Worm (Caenorhabditis elegans): ENCODE results near the gene rpap-2.
"Not testable (repeated sequence)": the region's sequence is repeated elsewhere in the genome, so short reads cannot be mapped to it uniquely, and the experiment has no call there.

rpap-2 gene

DNA sequence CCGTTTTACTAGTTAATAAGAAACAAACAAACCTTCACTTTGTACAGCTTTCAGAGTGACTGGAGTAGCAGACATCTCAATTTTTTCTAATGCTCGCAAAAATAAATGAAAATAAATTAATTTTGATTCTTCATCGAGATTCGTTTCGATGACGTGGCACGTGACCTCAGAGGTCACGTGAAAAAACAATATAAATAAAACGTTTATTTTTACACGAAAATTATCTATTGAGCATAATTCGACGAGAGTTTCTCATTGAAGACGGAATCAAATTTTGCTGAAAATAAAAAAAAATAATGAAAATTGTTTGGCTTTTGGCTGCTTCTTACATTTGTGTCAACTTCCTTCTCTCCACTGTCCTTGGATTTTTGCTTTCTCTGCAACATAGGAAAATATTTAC lies 34.1 kb downstream of the rpap-2 start, which contains the start of gene rpn-6.2:
rpn-6.2 (minus strand) TSS at position 101 of the 400 bp plus-strand sequence.
- no peak for TF ChIP-seq lsy-2 (tag; optimal IDR thresholded peaks at IDR 0.05)
- TF ChIP-seq drap-1 (GFP tag; optimal IDR thresholded peaks at IDR 0.05): no peak
- no peak for TF ChIP-seq unc-62 (GFP tag; optimal IDR thresholded peaks at IDR 0.05)
- TF ChIP-seq zip-8 (tag; optimal IDR thresholded peaks at IDR 0.05): no peak
- no peak for TF ChIP-seq mls-2 (tag; optimal IDR thresholded peaks at IDR 0.05)

DNA sequence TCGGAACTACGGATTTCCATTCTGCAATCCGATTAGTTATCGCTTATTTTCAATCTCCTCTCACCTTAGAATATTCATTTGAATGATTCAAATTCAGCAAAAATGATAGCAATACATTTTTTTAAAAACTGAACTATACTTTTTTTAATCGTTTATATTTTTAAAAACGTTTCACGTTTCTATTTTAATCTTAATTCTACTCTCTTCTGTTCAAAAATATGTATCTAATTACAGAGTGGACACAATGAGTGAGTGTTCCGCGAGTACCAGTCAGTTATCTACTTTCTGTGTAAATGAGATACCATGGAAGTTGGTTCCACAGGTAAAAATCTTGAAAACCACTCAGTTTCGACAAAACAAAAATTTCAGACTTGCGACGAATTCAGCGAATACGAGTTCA lies 34.8 kb downstream of the rpap-2 start, which contains the start of the genes F59B2.15 and zif-1:
F59B2.15 (minus strand) TSS at position 101 of the 400 bp plus-strand sequence.
zif-1 (plus strand) TSS at position 235 of the 400 bp plus-strand sequence.
- no peak for TF ChIP-seq ces-1 (GFP tag; optimal IDR thresholded peaks at IDR 0.05)
- TF ChIP-seq elt-3 (tag; optimal IDR thresholded peaks at IDR 0.05): no peak
- TF ChIP-seq mep-1 (tag; optimal IDR thresholded peaks at IDR 0.05): no peak
- TF ChIP-seq lin-13 (tag; optimal IDR thresholded peaks at IDR 0.05): no peak
- TF ChIP-seq nhr-2 (tag; optimal IDR thresholded peaks at IDR 0.05): no peak
- TF ChIP-seq ham-2 (GFP tag; optimal IDR thresholded peaks at IDR 0.05): no peak
- TF ChIP-seq nhr-28 (tag; optimal IDR thresholded peaks at IDR 0.05): no peak
- TF ChIP-seq lin-32 (GFP tag; optimal IDR thresholded peaks at IDR 0.05): no peak
- no peak for TF ChIP-seq cnd-1 (tag; optimal IDR thresholded peaks at IDR 0.05)
- no peak for TF ChIP-seq ceh-43 (GFP tag; optimal IDR thresholded peaks at IDR 0.05)
- no peak for TF ChIP-seq ceh-83 (GFP tag; optimal IDR thresholded peaks at IDR 0.05)
- no peak for TF ChIP-seq unc-39 (tag; optimal IDR thresholded peaks at IDR 0.05)
- TF ChIP-seq tbx-8 (GFP tag; optimal IDR thresholded peaks at IDR 0.05): no peak
- TF ChIP-seq elt-1 (tag; optimal IDR thresholded peaks at IDR 0.05; ENCODE audit: borderline replicate concordance, insufficient read depth): no peak
- no peak for TF ChIP-seq blmp-1 (tag; optimal IDR thresholded peaks at IDR 0.05)
- no peak for TF ChIP-seq ceh-39 (tag; optimal IDR thresholded peaks at IDR 0.05)
- TF ChIP-seq nhr-237 (tag; optimal IDR thresholded peaks at IDR 0.05): no peak
- TF ChIP-seq ztf-11 (tag; optimal IDR thresholded peaks at IDR 0.05): no peak

DNA sequence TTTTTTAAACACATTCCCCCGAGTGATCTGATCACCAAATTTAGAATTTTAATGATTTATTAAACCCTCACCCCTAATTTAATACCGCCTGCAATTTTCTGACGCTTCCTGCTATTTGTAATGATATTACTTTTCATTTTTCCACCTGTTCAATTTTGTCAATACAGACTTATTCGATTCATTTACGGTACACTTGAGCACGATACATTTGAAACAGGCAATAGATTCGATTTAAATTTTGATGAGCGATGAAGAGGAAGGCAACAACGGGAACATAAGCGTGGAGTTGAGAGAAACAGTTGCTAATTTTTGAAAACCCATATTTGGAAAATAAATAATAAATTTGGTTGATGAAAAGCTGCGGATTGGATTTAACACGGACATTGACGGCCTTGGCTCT lies 36.9 kb downstream of the rpap-2 start:
- TF ChIP-seq lsy-2 (tag; optimal IDR thresholded peaks at IDR 0.05) (no peak), unc-120 (tag; optimal IDR thresholded peaks at IDR 0.05; ENCODE audit: poor library complexity, severe bottlenecking) (no peak), M03D4.4 (tag; optimal IDR thresholded peaks at IDR 0.05) (no peak), ztf-11 (tag; optimal IDR thresholded peaks at IDR 0.05) (no peak), zip-8 (tag; optimal IDR thresholded peaks at IDR 0.05) (no peak), nhr-28 (tag; optimal IDR thresholded peaks at IDR 0.05) (no peak), lin-13 (tag; optimal IDR thresholded peaks at IDR 0.05) (no peak), hlh-1 (tag; optimal IDR thresholded peaks at IDR 0.05) (no peak), sem-2 (GFP tag; optimal IDR thresholded peaks at IDR 0.05) (no peak), nhr-76 (tag; optimal IDR thresholded peaks at IDR 0.05) (no peak), lin-32 (GFP tag; optimal IDR thresholded peaks at IDR 0.05) (no peak), nhr-12 (tag; optimal IDR thresholded peaks at IDR 0.05) (no peak), mab-5 (tag; optimal IDR thresholded peaks at IDR 0.05) (no peak), mls-2 (tag; optimal IDR thresholded peaks at IDR 0.05) (no peak), nhr-237 (tag; optimal IDR thresholded peaks at IDR 0.05) (no peak), cnd-1 (tag; optimal IDR thresholded peaks at IDR 0.05) (no peak), tbx-8 (GFP tag; optimal IDR thresholded peaks at IDR 0.05) (no peak), sptf-1 (tag; optimal IDR thresholded peaks at IDR 0.05) (no peak)

DNA sequence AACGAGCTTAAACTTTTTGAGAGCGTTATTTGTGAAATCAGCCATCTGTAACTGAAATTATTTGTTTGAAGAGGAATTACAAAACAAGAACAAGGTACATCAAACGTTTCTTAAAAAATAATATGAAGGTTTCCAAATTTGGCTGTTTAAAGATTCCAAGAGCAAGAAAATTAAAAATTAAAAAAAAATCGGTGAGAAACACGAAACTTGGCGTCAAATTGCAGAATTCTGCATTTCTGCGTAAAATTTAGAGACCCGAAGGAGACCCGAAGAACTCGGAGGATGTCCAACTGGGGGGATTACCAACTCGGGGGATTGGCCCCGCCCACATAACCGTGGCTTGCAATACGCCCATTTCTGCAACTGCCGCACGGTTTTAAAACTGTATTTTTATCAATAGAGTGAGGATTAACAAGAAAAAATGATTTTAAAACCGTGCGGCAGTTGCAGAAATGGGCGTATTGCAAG lies 38.2 kb downstream of the rpap-2 start, which contains the start of gene rab-6.1:
rab-6.1 (minus strand) TSS at position 51 of the 468 bp plus-strand sequence.
- TF ChIP-seq unc-39, hlh-1, ceh-39 (tag; optimal IDR thresholded peaks at IDR 0.05): not testable (repeated sequence)

DNA sequence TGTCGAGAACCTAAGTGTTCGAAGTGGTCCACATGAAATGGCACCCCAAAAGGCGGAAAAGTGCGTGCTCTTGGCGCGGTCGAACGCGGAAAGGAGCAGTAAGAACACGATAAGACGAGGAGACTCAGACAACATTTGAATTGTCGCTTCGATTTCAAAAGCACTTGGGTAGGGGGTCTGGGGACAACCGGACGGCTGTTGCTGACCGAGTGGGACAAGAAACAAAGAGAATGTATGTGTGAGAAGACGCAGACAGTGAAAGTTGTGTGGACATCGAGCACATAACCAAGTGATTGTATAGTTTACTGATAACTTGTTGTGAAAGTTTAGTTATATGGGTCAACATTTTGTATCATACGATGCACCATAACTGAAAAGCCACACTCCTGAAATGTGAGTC lies 39.4 kb downstream of the rpap-2 start:
- TF ChIP-seq nhr-12 (tag; optimal IDR thresholded peaks at IDR 0.05): peak; percentile 57
- peak; percentile 69 for TF ChIP-seq unc-62 (GFP tag; optimal IDR thresholded peaks at IDR 0.05)
- TF ChIP-seq lsy-2 (tag; optimal IDR thresholded peaks at IDR 0.05): no peak
- TF ChIP-seq cnd-1 (tag; optimal IDR thresholded peaks at IDR 0.05): peak; percentile 24
- peak; percentile 67 for TF ChIP-seq unc-120 (tag; optimal IDR thresholded peaks at IDR 0.05; ENCODE audit: poor library complexity, severe bottlenecking)
- no peak for TF ChIP-seq M03D4.4 (tag; optimal IDR thresholded peaks at IDR 0.05)
- TF ChIP-seq zip-8 (tag; optimal IDR thresholded peaks at IDR 0.05): no peak
- peak; percentile 87 for TF ChIP-seq hlh-1 (tag; optimal IDR thresholded peaks at IDR 0.05)
- no peak for TF ChIP-seq lin-13 (tag; optimal IDR thresholded peaks at IDR 0.05)
- TF ChIP-seq ceh-83 (GFP tag; optimal IDR thresholded peaks at IDR 0.05): no peak
- no peak for TF ChIP-seq snpc-4 (tag; optimal IDR thresholded peaks at IDR 0.05)
- TF ChIP-seq pha-4 (tag; optimal IDR thresholded peaks at IDR 0.05): peak; percentile 22
- TF ChIP-seq sptf-1 (tag; optimal IDR thresholded peaks at IDR 0.05): peak; percentile 10
- TF ChIP-seq drap-1 (GFP tag; optimal IDR thresholded peaks at IDR 0.05): peak; percentile 59
